Worm (Caenorhabditis elegans): ENCODE measurements around the gene ttr-39.

The ttr-39 gene

DNA sequence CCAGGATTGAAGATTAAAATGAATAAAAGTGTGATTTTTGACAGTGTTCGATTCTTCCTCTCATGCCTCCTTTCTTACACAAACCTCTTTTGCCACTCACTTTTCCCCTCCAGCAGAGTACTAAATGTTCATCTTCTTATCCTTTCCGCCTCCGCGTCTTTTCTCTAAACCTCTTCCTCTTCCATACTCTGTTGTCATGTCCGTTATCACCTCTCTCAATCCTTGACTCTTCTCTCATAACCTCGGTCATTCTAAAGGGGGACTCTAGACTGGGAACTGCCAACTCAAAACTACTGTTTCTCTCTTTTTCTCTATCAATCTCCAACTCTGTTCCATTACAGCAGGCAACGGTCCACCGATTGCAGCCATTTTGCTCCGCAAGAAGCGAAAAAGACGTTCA is 41.4 kb downstream of the ttr-39 start:
- no peak for TF ChIP-seq pros-1 (tag; optimal IDR thresholded peaks at IDR 0.05)
- TF ChIP-seq odd-2 (tag; optimal IDR thresholded peaks at IDR 0.05) = no peak
- TF ChIP-seq ref-2 (tag; optimal IDR thresholded peaks at IDR 0.05) = no peak
- no peak for TF ChIP-seq nhr-232 (tag; optimal IDR thresholded peaks at IDR 0.05)
- no peak for TF ChIP-seq hlh-15 (tag; optimal IDR thresholded peaks at IDR 0.05)
- TF ChIP-seq fax-1 (tag; optimal IDR thresholded peaks at IDR 0.05) = no peak
- TF ChIP-seq ceh-14 (tag; optimal IDR thresholded peaks at IDR 0.05) = no peak
- no peak for TF ChIP-seq ceh-19 (GFP tag; optimal IDR thresholded peaks at IDR 0.05)
- TF ChIP-seq pha-2 (tag; optimal IDR thresholded peaks at IDR 0.05) = no peak

DNA sequence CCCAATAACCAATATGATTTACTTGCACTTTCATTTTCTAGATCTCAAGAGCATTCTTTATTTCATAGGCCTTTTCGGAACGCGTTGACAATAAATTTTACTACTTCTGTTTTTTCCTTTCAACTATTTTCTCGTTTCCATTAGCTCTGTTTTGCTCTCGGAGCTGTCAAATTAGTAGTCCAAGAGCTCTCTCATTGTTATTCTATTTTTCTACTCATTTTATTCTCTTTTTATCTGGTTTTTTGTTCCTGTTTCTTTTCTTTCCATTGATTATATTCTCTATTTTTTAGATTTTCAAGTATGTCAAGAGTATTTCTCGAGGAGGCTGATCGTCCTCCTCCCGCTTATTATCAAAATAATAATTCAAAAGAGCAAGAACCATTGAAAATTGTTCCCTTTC is 42.6 kb downstream of the ttr-39 start, which contains the start of gene T04B2.3:
T04B2.3 (plus strand) TSS at position 301 of the 400 bp plus-strand sequence.
- TF ChIP-seq lim-6 (tag; optimal IDR thresholded peaks at IDR 0.05) = no peak
- no peak for TF ChIP-seq hlh-13 (GFP tag; optimal IDR thresholded peaks at IDR 0.05)
- no peak for TF ChIP-seq ceh-14 (tag; optimal IDR thresholded peaks at IDR 0.05)
- TF ChIP-seq C38D4.7 (GFP tag; optimal IDR thresholded peaks at IDR 0.05) = no peak
- TF ChIP-seq hlh-15 (tag; optimal IDR thresholded peaks at IDR 0.05) = no peak
- no peak for TF ChIP-seq ets-4 (tag; optimal IDR thresholded peaks at IDR 0.05)
- TF ChIP-seq eyg-1 (tag; optimal IDR thresholded peaks at IDR 0.05) = no peak
- no peak for TF ChIP-seq gmeb-2 (tag; optimal IDR thresholded peaks at IDR 0.05)
- no peak for TF ChIP-seq elt-4 (tag; optimal IDR thresholded peaks at IDR 0.05)
- TF ChIP-seq npax-4 (tag; optimal IDR thresholded peaks at IDR 0.05) = no peak
- TF ChIP-seq ahr-1 (tag; optimal IDR thresholded peaks at IDR 0.05) = no peak
- TF ChIP-seq ceh-31 (tag; optimal IDR thresholded peaks at IDR 0.05) = no peak

DNA sequence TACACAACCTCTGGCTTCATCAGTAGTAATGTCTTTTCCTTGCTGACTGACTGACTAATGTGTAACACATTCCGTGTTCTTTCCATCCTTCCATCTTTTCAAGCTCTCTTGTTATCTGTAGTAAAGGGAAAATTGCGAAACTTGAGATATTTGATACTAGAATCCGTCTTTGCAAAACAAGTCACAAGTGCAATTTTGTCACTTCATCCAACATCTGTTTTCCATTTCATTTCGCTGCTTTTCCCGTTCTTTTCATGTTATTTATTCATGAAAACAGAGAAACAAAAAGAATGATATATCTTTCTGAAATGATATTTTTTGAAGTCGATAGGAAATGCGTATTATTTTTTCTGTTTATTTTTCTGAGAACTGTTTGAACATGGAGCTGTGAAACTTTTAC is 43.7 kb downstream of the ttr-39 start:
- TF ChIP-seq ets-4 (tag; optimal IDR thresholded peaks at IDR 0.05) = no peak
- no peak for TF ChIP-seq hlh-6 (tag; optimal IDR thresholded peaks at IDR 0.05)
- TF ChIP-seq ceh-18 (tag; optimal IDR thresholded peaks at IDR 0.05) = no peak
- no peak for TF ChIP-seq unc-3 (GFP tag; conservative IDR thresholded peaks at IDR 0.05)
- no peak for TF ChIP-seq unc-3 (tag; optimal IDR thresholded peaks at IDR 0.05)
- TF ChIP-seq ceh-9 (tag; optimal IDR thresholded peaks at IDR 0.05) = no peak
- no peak for TF ChIP-seq ama-1 (optimal IDR thresholded peaks at IDR 0.05)
- no peak for TF ChIP-seq tbx-7 (tag; optimal IDR thresholded peaks at IDR 0.05)
- TF ChIP-seq ceh-14 (tag; optimal IDR thresholded peaks at IDR 0.05) = no peak
- TF ChIP-seq T23F11.4 (GFP tag; optimal IDR thresholded peaks at IDR 0.05) = no peak
- TF ChIP-seq lim-6 (tag; optimal IDR thresholded peaks at IDR 0.05) = no peak
- no peak for TF ChIP-seq ceh-6 (GFP tag; optimal IDR thresholded peaks at IDR 0.05)

DNA sequence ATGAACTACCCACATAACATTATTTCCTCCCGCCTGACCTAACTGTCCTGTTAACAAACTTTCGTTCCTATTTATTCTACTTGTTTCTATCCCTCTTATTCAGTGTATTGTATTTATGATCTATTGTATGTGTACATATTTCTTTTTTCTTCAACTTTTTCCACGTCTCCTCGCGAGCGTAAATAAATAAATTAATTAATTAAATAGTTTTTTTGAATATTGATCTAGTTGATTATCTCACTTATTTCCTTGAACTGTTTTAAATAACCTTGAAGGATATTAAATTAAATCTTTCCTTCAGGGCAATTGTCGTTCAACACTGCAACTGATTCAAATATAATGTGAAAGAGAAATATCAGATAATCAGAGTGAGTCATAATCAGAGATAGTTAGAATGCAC is 46.8 kb downstream of the ttr-39 start, which contains the start of gene frk-1:
frk-1 (plus strand) TSS at position 301 of the 400 bp plus-strand sequence.
- TF ChIP-seq ceh-48 (tag; optimal IDR thresholded peaks at IDR 0.05) (no peak), ztf-16 (tag; optimal IDR thresholded peaks at IDR 0.05) (no peak), C08G9.2 (tag; optimal IDR thresholded peaks at IDR 0.05) (no peak), ceh-22 (tag; optimal IDR thresholded peaks at IDR 0.05) (no peak), ceh-14 (tag; optimal IDR thresholded peaks at IDR 0.05) (no peak)

DNA sequence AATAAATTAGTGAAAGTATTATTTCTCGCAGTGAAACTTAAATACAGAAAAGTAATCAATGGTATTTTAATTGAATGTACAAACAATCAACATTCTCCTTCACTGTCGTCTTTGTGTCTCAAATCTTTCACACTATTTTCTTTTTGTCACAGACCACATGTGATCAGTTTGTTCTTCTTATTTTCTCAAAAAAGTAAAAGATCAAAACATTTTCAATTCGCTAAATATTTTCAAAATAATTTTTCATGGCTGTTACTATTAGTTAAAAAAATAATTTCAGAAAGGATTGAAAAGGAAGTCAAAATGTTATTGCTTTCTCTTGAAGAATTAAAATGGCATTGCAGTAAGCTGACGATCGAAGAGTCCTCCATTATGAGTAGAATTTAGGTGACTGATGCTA is 48.9 kb downstream of the ttr-39 start, which contains the start of gene dhs-31:
dhs-31 (minus strand) TSS at position 101 of the 400 bp plus-strand sequence.
- TF ChIP-seq ceh-6 (GFP tag; optimal IDR thresholded peaks at IDR 0.05) (no peak), pag-3 (tag; optimal IDR thresholded peaks at IDR 0.05; ENCODE audit: borderline replicate concordance) (no peak), ztf-16 (tag; optimal IDR thresholded peaks at IDR 0.05) (no peak), hlh-6 (tag; optimal IDR thresholded peaks at IDR 0.05) (no peak), pat-9 (tag; optimal IDR thresholded peaks at IDR 0.05) (no peak), mec-3 (tag; optimal IDR thresholded peaks at IDR 0.05; ENCODE audit: borderline replicate concordance) (no peak), nhr-232 (tag; optimal IDR thresholded peaks at IDR 0.05) (no peak), Y22D7AL.16 (tag; optimal IDR thresholded peaks at IDR 0.05) (no peak), tbx-7 (tag; optimal IDR thresholded peaks at IDR 0.05) (no peak)
